Fruit fly (Drosophila melanogaster): Measurements from ENCODE around the gene nAChRbeta1.

The nAChRbeta1 gene

dm6 chr3L:4430331-4430730 lies 1.2 kb downstream of the nAChRbeta1 start:
- TF ChIP-seq ttk (optimal IDR thresholded peaks at IDR 0.05) (no peak), Myc (optimal IDR thresholded peaks at IDR 0.05) (no peak), insv (optimal IDR thresholded peaks at IDR 0.05) (no peak), psq (optimal IDR thresholded peaks at IDR 0.05) (no peak), Sin3A (optimal IDR thresholded peaks at IDR 0.05) (no peak), h (optimal IDR thresholded peaks at IDR 0.05) (no peak)

dm6 chr3L:4431111-4431730 lies 2.1 kb downstream of the nAChRbeta1 start:
- TF ChIP-seq h (optimal IDR thresholded peaks at IDR 0.05) (no peak), insv (optimal IDR thresholded peaks at IDR 0.05) (no peak), Myc (optimal IDR thresholded peaks at IDR 0.05) (no peak), psq (optimal IDR thresholded peaks at IDR 0.05) (no peak), ttk (optimal IDR thresholded peaks at IDR 0.05) (no peak), Sin3A (optimal IDR thresholded peaks at IDR 0.05) (no peak)

- TF ChIP-seq ttk (optimal IDR thresholded peaks at IDR 0.05) = no peak
- TF ChIP-seq Sin3A (optimal IDR thresholded peaks at IDR 0.05) = no peak
- no peak for TF ChIP-seq h (optimal IDR thresholded peaks at IDR 0.05)
- no peak for TF ChIP-seq insv (optimal IDR thresholded peaks at IDR 0.05)
- TF ChIP-seq psq (optimal IDR thresholded peaks at IDR 0.05) = no peak
- TF ChIP-seq Myc (optimal IDR thresholded peaks at IDR 0.05) = no peak
Measured at dm6 chr3L:4436421-4436820, 7.3 kb downstream of the nAChRbeta1 start, which contains the start of gene CG15021. Gene CG15021 (plus strand): TSS chr3L:4436721.

dm6 chr3L:4440153-4440552 lies 11.0 kb downstream of the nAChRbeta1 start:
- TF ChIP-seq ttk (optimal IDR thresholded peaks at IDR 0.05) (no peak), Myc (optimal IDR thresholded peaks at IDR 0.05) (no peak), Sin3A (optimal IDR thresholded peaks at IDR 0.05) (no peak), psq (optimal IDR thresholded peaks at IDR 0.05) (no peak), insv (optimal IDR thresholded peaks at IDR 0.05) (no peak), h (optimal IDR thresholded peaks at IDR 0.05) (no peak)

- TF ChIP-seq psq (optimal IDR thresholded peaks at IDR 0.05) (no peak), insv (optimal IDR thresholded peaks at IDR 0.05) (no peak), h (optimal IDR thresholded peaks at IDR 0.05) (no peak), Sin3A (optimal IDR thresholded peaks at IDR 0.05) (no peak), ttk (optimal IDR thresholded peaks at IDR 0.05) (no peak), Myc (optimal IDR thresholded peaks at IDR 0.05) (no peak)
Measured at dm6 chr3L:4442168-4442567, 13.0 kb downstream of the nAChRbeta1 start.

dm6 chr3L:4445824-4446223 lies 16.7 kb downstream of the nAChRbeta1 start:
- no peak for TF ChIP-seq ttk (optimal IDR thresholded peaks at IDR 0.05)
- TF ChIP-seq Myc (optimal IDR thresholded peaks at IDR 0.05) = no peak
- no peak for TF ChIP-seq insv (optimal IDR thresholded peaks at IDR 0.05)
- TF ChIP-seq psq (optimal IDR thresholded peaks at IDR 0.05) = no peak
- TF ChIP-seq h (optimal IDR thresholded peaks at IDR 0.05) = no peak
- no peak for TF ChIP-seq Sin3A (optimal IDR thresholded peaks at IDR 0.05)

- TF ChIP-seq Sin3A (optimal IDR thresholded peaks at IDR 0.05) (no peak), h (optimal IDR thresholded peaks at IDR 0.05) (no peak), insv (optimal IDR thresholded peaks at IDR 0.05) (no peak), Myc (optimal IDR thresholded peaks at IDR 0.05) (no peak), psq (optimal IDR thresholded peaks at IDR 0.05) (no peak), ttk (optimal IDR thresholded peaks at IDR 0.05) (no peak)
Measured at dm6 chr3L:4446273-4446672, 17.1 kb downstream of the nAChRbeta1 start, which contains the start of gene CG12607. Gene CG12607 (plus strand): TSS chr3L:4446573.

dm6 chr3L:4447229-4447628 lies 18.1 kb downstream of the nAChRbeta1 start:
- TF ChIP-seq ttk (optimal IDR thresholded peaks at IDR 0.05) (no peak), Myc (optimal IDR thresholded peaks at IDR 0.05) (no peak), h (optimal IDR thresholded peaks at IDR 0.05) (no peak), psq (optimal IDR thresholded peaks at IDR 0.05) (no peak), insv (optimal IDR thresholded peaks at IDR 0.05) (no peak), Sin3A (optimal IDR thresholded peaks at IDR 0.05) (no peak)

dm6 chr3L:4458063-4458462 lies 28.9 kb downstream of the nAChRbeta1 start, which contains the start of gene CG11345:
Gene CG11345 (minus strand): TSS chr3L:4458163.
- no peak for TF ChIP-seq insv (optimal IDR thresholded peaks at IDR 0.05)
- TF ChIP-seq h (optimal IDR thresholded peaks at IDR 0.05) = no peak
- no peak for TF ChIP-seq psq (optimal IDR thresholded peaks at IDR 0.05)
- no peak for TF ChIP-seq Sin3A (optimal IDR thresholded peaks at IDR 0.05)
- no peak for TF ChIP-seq Myc (optimal IDR thresholded peaks at IDR 0.05)
- no peak for TF ChIP-seq ttk (optimal IDR thresholded peaks at IDR 0.05)

dm6 chr3L:4460307-4461088 lies 31.3 kb downstream of the nAChRbeta1 start, which contains the start of gene CG15022:
Gene CG15022 (minus strand): TSS chr3L:4460317.
- TF ChIP-seq h (optimal IDR thresholded peaks at IDR 0.05) (no peak), Myc (optimal IDR thresholded peaks at IDR 0.05) (no peak), Sin3A (optimal IDR thresholded peaks at IDR 0.05) (no peak), ttk (optimal IDR thresholded peaks at IDR 0.05) (no peak), insv (optimal IDR thresholded peaks at IDR 0.05) (no peak), psq (optimal IDR thresholded peaks at IDR 0.05) (no peak)

dm6 chr3L:4461454-4462045 lies 32.4 kb downstream of the nAChRbeta1 start, which contains the start of gene CG15023:
Gene CG15023 (minus strand): TSS chr3L:4461504.
- TF ChIP-seq ttk (optimal IDR thresholded peaks at IDR 0.05) = no peak
- no peak for TF ChIP-seq Myc (optimal IDR thresholded peaks at IDR 0.05)
- no peak for TF ChIP-seq insv (optimal IDR thresholded peaks at IDR 0.05)
- no peak for TF ChIP-seq h (optimal IDR thresholded peaks at IDR 0.05)
- TF ChIP-seq Sin3A (optimal IDR thresholded peaks at IDR 0.05) = no peak
- no peak for TF ChIP-seq psq (optimal IDR thresholded peaks at IDR 0.05)

Measured in Kc167 (cell line).